Worm (Caenorhabditis elegans): Measurements from ENCODE around the gene T13G4.4.

Gene T13G4.4

ce11 chrX:1183258-1183657, 8.2 kb downstream of the T13G4.4 start:
- TF ChIP-seq nhr-12 (tag; optimal IDR thresholded peaks at IDR 0.05) (no peak), tbx-2 (tag; optimal IDR thresholded peaks at IDR 0.05) (no peak), nhr-77 (tag; optimal IDR thresholded peaks at IDR 0.05) (no peak), nhr-237 (tag; optimal IDR thresholded peaks at IDR 0.05) (no peak), mml-1 (tag; optimal IDR thresholded peaks at IDR 0.05) (no peak), ztf-11 (tag; optimal IDR thresholded peaks at IDR 0.05) (no peak), daf-12 (tag; optimal IDR thresholded peaks at IDR 0.05) (no peak), unc-62 (GFP tag; optimal IDR thresholded peaks at IDR 0.05) (no peak), fkh-2 (tag; optimal IDR thresholded peaks at IDR 0.05) (no peak), lin-15B (tag; optimal IDR thresholded peaks at IDR 0.05) (no peak), nhr-67 (tag; optimal IDR thresholded peaks at IDR 0.05) (no peak), egl-5 (tag; optimal IDR thresholded peaks at IDR 0.05) (no peak), pqm-1 (tag; optimal IDR thresholded peaks at IDR 0.05) (no peak), ceh-28 (tag; optimal IDR thresholded peaks at IDR 0.05) (no peak), ZK546.5 (tag; optimal IDR thresholded peaks at IDR 0.05) (no peak), elt-1 (tag; optimal IDR thresholded peaks at IDR 0.05) (no peak), nhr-25 (tag; optimal IDR thresholded peaks at IDR 0.05) (no peak)

DNA sequence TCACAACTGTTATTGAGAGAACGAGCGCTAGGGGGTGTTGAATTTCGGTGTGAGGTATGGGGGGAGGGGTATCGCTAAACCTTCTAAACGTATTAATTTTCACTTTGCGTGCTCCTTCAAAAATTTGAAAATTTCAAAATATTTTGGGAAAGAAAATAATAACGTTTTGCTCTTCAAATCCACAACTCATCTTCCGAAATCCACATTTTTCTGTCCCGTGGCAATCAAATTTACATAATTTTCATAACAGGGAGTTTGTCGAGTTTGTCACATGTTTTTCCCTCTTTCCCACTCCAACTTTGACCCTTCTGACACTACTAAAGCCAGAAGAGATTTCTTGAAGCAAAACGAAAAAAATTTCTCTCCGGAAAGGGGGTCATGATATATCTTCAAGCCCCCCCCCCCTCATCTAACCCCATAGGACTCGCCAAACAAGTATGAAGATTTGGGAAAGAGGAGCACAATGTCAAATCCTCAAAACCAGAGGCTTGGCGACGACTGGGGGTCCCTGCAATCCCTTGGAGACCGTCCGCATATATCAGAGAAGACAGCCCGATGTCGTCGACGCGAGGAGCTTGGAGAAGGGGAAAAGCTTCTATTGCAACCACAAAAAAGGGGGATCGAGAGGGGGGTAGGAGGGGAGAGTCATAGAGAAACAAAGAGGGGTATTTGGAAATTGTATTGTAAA, 10.1 kb downstream of the T13G4.4 start:
- TF ChIP-seq nhr-25 (tag; optimal IDR thresholded peaks at IDR 0.05) (no peak), pha-4 (tag; optimal IDR thresholded peaks at IDR 0.05) (no peak), fkh-10 (GFP tag; optimal IDR thresholded peaks at IDR 0.05) (no peak), fos-1 (tag; optimal IDR thresholded peaks at IDR 0.05) (no peak), nhr-76 (tag; optimal IDR thresholded peaks at IDR 0.05) (no peak), nhr-23 (tag; optimal IDR thresholded peaks at IDR 0.05) (no peak), nfya-1 (tag; optimal IDR thresholded peaks at IDR 0.05; ENCODE audit: insufficient read depth) (no peak), nhr-43 (tag; optimal IDR thresholded peaks at IDR 0.05; ENCODE audit: poor library complexity, severe bottlenecking) (no peak), sea-2 (GFP tag; optimal IDR thresholded peaks at IDR 0.05) (no peak), skn-1 (tag; optimal IDR thresholded peaks at IDR 0.05) (no peak), ceh-82 (tag; optimal IDR thresholded peaks at IDR 0.05) (no peak), nhr-67 (tag; optimal IDR thresholded peaks at IDR 0.05) (no peak), elt-1 (tag; optimal IDR thresholded peaks at IDR 0.05) (no peak)

ce11 chrX:1179984-1180383, 11.5 kb downstream of the T13G4.4 start, which contains the start of gene hot-8:
Gene hot-8, plus strand, starts transcription at chrX:1180284.
- TF ChIP-seq mdl-1 (tag; optimal IDR thresholded peaks at IDR 0.05) = no peak
- no peak for TF ChIP-seq fkh-2 (tag; optimal IDR thresholded peaks at IDR 0.05)
- no peak for TF ChIP-seq nhr-11 (tag; optimal IDR thresholded peaks at IDR 0.05)
- no peak for TF ChIP-seq ztf-11 (tag; optimal IDR thresholded peaks at IDR 0.05)

DNA sequence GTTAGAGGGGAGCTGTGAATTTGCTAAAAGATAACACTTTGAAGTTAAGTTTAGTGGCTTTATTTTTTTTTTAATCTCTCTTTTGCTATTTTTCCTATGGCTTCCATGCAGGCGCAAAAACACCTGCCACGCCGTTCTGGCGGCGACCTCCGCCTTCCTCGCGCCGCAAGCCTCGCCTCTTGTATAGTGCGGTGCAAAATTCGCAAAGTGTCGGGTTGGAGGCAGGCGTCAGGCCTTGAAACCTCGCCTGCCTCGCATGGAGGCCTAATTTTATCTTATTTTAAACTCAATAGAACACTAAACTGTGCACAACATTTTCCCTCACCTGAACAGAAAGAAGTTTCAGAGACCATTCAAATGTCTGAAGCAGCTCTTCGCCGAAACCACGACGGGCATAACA, 19.5 kb downstream of the T13G4.4 start:
- TF ChIP-seq zag-1 (tag; optimal IDR thresholded peaks at IDR 0.05) (no peak), nhr-12 (tag; optimal IDR thresholded peaks at IDR 0.05) (no peak), nhr-67 (tag; optimal IDR thresholded peaks at IDR 0.05) (no peak), ceh-9 (tag; optimal IDR thresholded peaks at IDR 0.05) (no peak), nhr-43 (tag; optimal IDR thresholded peaks at IDR 0.05; ENCODE audit: poor library complexity, severe bottlenecking) (no peak)

DNA sequence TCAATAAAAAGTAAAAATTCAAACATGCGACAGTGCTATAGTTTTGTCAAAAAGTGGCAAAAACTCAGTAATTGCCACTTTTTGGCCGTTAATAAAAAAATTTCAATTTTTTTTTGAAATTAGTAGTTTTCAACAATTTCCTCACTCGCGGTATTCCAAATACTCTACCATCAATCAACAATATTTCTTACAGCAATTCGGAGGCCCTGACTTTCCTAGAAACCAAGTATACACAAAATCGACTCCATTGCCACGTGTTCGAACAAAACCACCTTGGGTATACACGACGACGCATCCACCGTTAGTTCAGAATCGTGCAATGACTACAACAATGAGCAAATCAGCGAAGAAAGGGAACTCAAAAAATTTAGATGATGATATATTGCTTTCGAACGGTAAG, 19.9 kb downstream of the T13G4.4 start:
- TF ChIP-seq ztf-11 (tag; optimal IDR thresholded peaks at IDR 0.05) (no peak), lin-15B (tag; optimal IDR thresholded peaks at IDR 0.05) (no peak), nhr-43 (tag; optimal IDR thresholded peaks at IDR 0.05; ENCODE audit: poor library complexity, severe bottlenecking) (no peak), nhr-237 (tag; optimal IDR thresholded peaks at IDR 0.05) (no peak), jun-1 (tag; optimal IDR thresholded peaks at IDR 0.05) (no peak), unc-62 (GFP tag; optimal IDR thresholded peaks at IDR 0.05) (no peak), nhr-76 (tag; optimal IDR thresholded peaks at IDR 0.05) (no peak), nhr-11 (tag; optimal IDR thresholded peaks at IDR 0.05) (no peak), hmg-11 (tag; optimal IDR thresholded peaks at IDR 0.05) (no peak), elt-2 (tag; optimal IDR thresholded peaks at IDR 0.05) (no peak), skn-1 (tag; optimal IDR thresholded peaks at IDR 0.05) (no peak)
